Fruit fly (Drosophila melanogaster) whole organism, embryonic: ENCODE results near the gene Wdr62.

Experiments
- CG10565 ChIP-seq: fragments of 200-800 bp; sonication (Bioruptor generic); optimal IDR thresholded peaks from 3 replicates; lab custom pipeline; 2016; ENCODE audit warnings: missing biosample characterization, mild to moderate bottlenecking, missing genetic modification characterization
- CG12659 ChIP-seq: fragments of 200-800 bp; sonication (Bioruptor generic); optimal IDR thresholded peaks from 3 replicates; lab custom pipeline; 2017; ENCODE audit warnings: mild to moderate bottlenecking, missing biosample characterization, missing genetic modification reagents, missing genetic modification characterization
- CG13894 ChIP-seq: fragments of 200-800 bp; sonication (Bioruptor generic); optimal IDR thresholded peaks from 3 replicates; lab custom pipeline; 2018; ENCODE audit warnings: missing biosample characterization, mild to moderate bottlenecking, missing genetic modification characterization, moderate library complexity
- CG14860 ChIP-seq: fragments of 200-800 bp; sonication (Bioruptor generic); IDR thresholded peaks from 3 replicates; pipeline ENCODE4 v1.3.6; 2022; ENCODE audit warnings: missing biosample characterization, missing genetic modification characterization; ENCODE audit not compliant: partially characterized antibody
- CG15269 ChIP-seq: fragments of 200-800 bp; sonication (Bioruptor generic); optimal IDR thresholded peaks from 2 replicates; lab custom pipeline; 2018; ENCODE audit warnings: missing biosample characterization, mild to moderate bottlenecking, missing genetic modification characterization, moderate library complexity
- CG1602 ChIP-seq: fragments of 200-800 bp; sonication (Bioruptor generic); optimal IDR thresholded peaks from 3 replicates; lab custom pipeline; 2016; ENCODE audit warnings: missing biosample characterization, missing genetic modification characterization
- CG17361 ChIP-seq: fragments of 200-800 bp; sonication (Bioruptor generic); IDR thresholded peaks from 3 replicates; pipeline ENCODE4 v1.3.6; 2022; ENCODE audit warnings: missing biosample characterization, missing genetic modification characterization
- CG18599 ChIP-seq: fragments of 200-800 bp; sonication (Bioruptor generic); optimal IDR thresholded peaks from 3 replicates; lab custom pipeline; 2017; ENCODE audit warnings: missing biosample characterization, missing genetic modification characterization, mild to moderate bottlenecking, moderate library complexity, missing genetic modification reagents
- CG2712 ChIP-seq: fragments of 200-800 bp; optimal IDR thresholded peaks from 3 replicates; lab custom pipeline; 2019; ENCODE audit warnings: missing biosample characterization, mild to moderate bottlenecking, missing genetic modification characterization, moderate library complexity
- CG32767 ChIP-seq: fragments of 200-800 bp; sonication (Bioruptor generic); IDR thresholded peaks from 2 replicates; pipeline ENCODE4 v1.3.6; 2022; ENCODE audit warnings: missing biosample characterization, missing genetic modification characterization
- CG3281 ChIP-seq: fragments of 200-800 bp; sonication (Bioruptor generic); optimal IDR thresholded peaks from 3 replicates; lab custom pipeline; 2017; ENCODE audit warnings: missing biosample characterization, mild to moderate bottlenecking, missing genetic modification characterization
- CG3726 ChIP-seq: fragments of 200-800 bp; sonication (Bioruptor generic); IDR thresholded peaks from 3 replicates; pipeline ENCODE4, ENCODE4 v1.3.6; 2022; ENCODE audit warnings: missing biosample characterization, missing genetic modification characterization
- CG4328 ChIP-seq: fragments of 200-800 bp; sonication (Bioruptor generic); optimal IDR thresholded peaks from 3 replicates; lab custom pipeline; 2017; ENCODE audit warnings: missing biosample characterization, missing genetic modification reagents, missing genetic modification characterization
- CG5180 ChIP-seq: fragments of 200-800 bp; sonication (Bioruptor generic); optimal IDR thresholded peaks from 3 replicates; lab custom pipeline; 2017; ENCODE audit warnings: missing biosample characterization, missing genetic modification characterization, mild to moderate bottlenecking, moderate library complexity, missing genetic modification reagents
- CG6854 ChIP-seq: fragments of 200-800 bp; sonication (Bioruptor generic); optimal IDR thresholded peaks from 3 replicates; lab custom pipeline; 2017; ENCODE audit warnings: missing biosample characterization, mild to moderate bottlenecking, missing genetic modification characterization
- CG7357 ChIP-seq: fragments of 200-800 bp; sonication (Bioruptor generic); IDR thresholded peaks from 3 replicates; pipeline ENCODE4 v1.3.6; 2022; ENCODE audit warnings: missing biosample characterization, missing genetic modification characterization
- CG7987 ChIP-seq: fragments of 200-800 bp; sonication (Bioruptor generic); optimal IDR thresholded peaks from 2 replicates; lab custom pipeline; 2018; ENCODE audit warnings: missing biosample characterization, mild to moderate bottlenecking, missing genetic modification characterization, moderate library complexity
- CG8290 ChIP-seq, 3 experiments: fragments of 200-800 bp; sonication (Bioruptor generic); optimal IDR thresholded peaks; 2 replicates each; lab custom pipeline; 2016 to 2019; ENCODE audit warnings: missing biosample characterization in 3 of 3, missing genetic modification characterization in 3 of 3, mild to moderate bottlenecking in 2 of 3, moderate library complexity in 1 of 3
- CG8765 ChIP-seq: fragments of 200-800 bp; sonication (Bioruptor generic); IDR thresholded peaks from 2 replicates; pipeline ENCODE4 v1.3.6; 2022; ENCODE audit warnings: missing biosample characterization, missing genetic modification characterization
- CG9437 ChIP-seq: fragments of 200-800 bp; sonication (Bioruptor generic); optimal IDR thresholded peaks from 2 replicates; lab custom pipeline; 2018; ENCODE audit warnings: missing biosample characterization, mild to moderate bottlenecking, missing genetic modification characterization
- CG9876 ChIP-seq: fragments of 200-800 bp; sonication (Bioruptor generic); optimal IDR thresholded peaks from 2 replicates; lab custom pipeline; 2016; ENCODE audit warnings: missing biosample characterization, missing genetic modification characterization
- Camta ChIP-seq: fragments of 200-800 bp; sonication (Bioruptor generic); optimal IDR thresholded peaks from 2 replicates; lab custom pipeline; 2016; ENCODE audit warnings: missing biosample characterization, missing genetic modification characterization
- Doc2 ChIP-seq: fragments of 200-800 bp; sonication (Bioruptor generic); IDR thresholded peaks from 2 replicates; pipeline ENCODE4 v1.3.6; 2022; ENCODE audit warnings: missing biosample characterization, missing genetic modification characterization
- Fer1 ChIP-seq: fragments of 200-800 bp; sonication (Bioruptor generic); optimal IDR thresholded peaks from 2 replicates; lab custom pipeline; 2017; ENCODE audit warnings: missing biosample characterization, mild to moderate bottlenecking, missing genetic modification characterization
- GATAe ChIP-seq: fragments of 200-800 bp; sonication (Bioruptor generic); conservative IDR thresholded peaks from 2 replicates; pipeline ENCODE4 v1.3.6; 2022; ENCODE audit warnings: missing biosample characterization, missing genetic modification characterization
- H2.0 ChIP-seq: fragments of 200-800 bp; sonication (Bioruptor generic); IDR thresholded peaks from 2 replicates; pipeline ENCODE4 v1.3.6; 2022; ENCODE audit warnings: missing biosample characterization, missing genetic modification characterization
- Hmx ChIP-seq: fragments of 200-800 bp; sonication (Bioruptor generic); optimal IDR thresholded peaks from 2 replicates; lab custom pipeline; 2016; ENCODE audit warnings: missing biosample characterization, missing genetic modification characterization
- Jarid2 ChIP-seq: fragments of 200-800 bp; sonication (Bioruptor generic); optimal IDR thresholded peaks from 3 replicates; lab custom pipeline; 2017; ENCODE audit warnings: mild to moderate bottlenecking, missing biosample characterization, missing genetic modification reagents, missing genetic modification characterization
- Meics ChIP-seq: fragments of 200-800 bp; sonication (Bioruptor generic); optimal IDR thresholded peaks from 2 replicates; lab custom pipeline; 2017; ENCODE audit warnings: missing biosample characterization, mild to moderate bottlenecking, missing genetic modification characterization
- Mes4 ChIP-seq: fragments of 200-800 bp; sonication (Bioruptor generic); optimal IDR thresholded peaks from 2 replicates; lab custom pipeline; 2016; ENCODE audit warnings: missing biosample characterization, missing genetic modification characterization
- Myb ChIP-seq: fragments of 200-800 bp; sonication (Bioruptor generic); optimal IDR thresholded peaks from 2 replicates; lab custom pipeline; 2016; ENCODE audit warnings: missing biosample characterization, missing genetic modification characterization
- NfI ChIP-seq: fragments of 200-800 bp; sonication (Bioruptor generic); optimal IDR thresholded peaks from 3 replicates; lab custom pipeline; 2018; ENCODE audit warnings: missing biosample characterization, mild to moderate bottlenecking, missing genetic modification characterization, moderate library complexity
- Ravus ChIP-seq: fragments of 200-800 bp; sonication (Bioruptor generic); IDR thresholded peaks from 2 replicates; pipeline ENCODE4 v1.3.6; 2022; ENCODE audit warnings: missing biosample characterization, missing genetic modification characterization
- Vsx1 ChIP-seq: fragments of 200-800 bp; sonication (Bioruptor generic); optimal IDR thresholded peaks from 2 replicates; lab custom pipeline; 2017; ENCODE audit warnings: missing biosample characterization, mild to moderate bottlenecking, missing genetic modification characterization, missing genetic modification reagents
- abd-A ChIP-seq: fragments of 200-800 bp; sonication (Bioruptor generic); optimal IDR thresholded peaks from 3 replicates; lab custom pipeline; 2019; ENCODE audit warnings: missing biosample characterization, mild to moderate bottlenecking, missing genetic modification characterization, moderate library complexity
- ap ChIP-seq: fragments of 200-800 bp; sonication (Bioruptor generic); IDR thresholded peaks from 2 replicates; pipeline ENCODE4 v1.3.6; 2022; ENCODE audit warnings: missing biosample characterization, missing genetic modification characterization
- dati ChIP-seq: fragments of 200-800 bp; sonication (Bioruptor generic); IDR thresholded peaks from 2 replicates; pipeline ENCODE4 v1.3.6; 2022; ENCODE audit warnings: missing biosample characterization, missing genetic modification characterization
- eve ChIP-seq, 2 experiments: fragments of >200 bp; optimal IDR thresholded peaks; 2 replicates each; lab custom pipeline; 2017; ENCODE audit warnings: missing biosample characterization in 2 of 2, missing genetic modification characterization in 2 of 2
- exex ChIP-seq: fragments of 200-800 bp; sonication (Bioruptor generic); optimal IDR thresholded peaks from 4 replicates; lab custom pipeline; 2018; ENCODE audit warnings: missing biosample characterization, mild to moderate bottlenecking, missing genetic modification characterization, moderate library complexity
- ftz-f1 ChIP-seq: fragments of 200-800 bp; sonication (Bioruptor generic); optimal IDR thresholded peaks from 2 replicates; lab custom pipeline; 2016; ENCODE audit warnings: missing biosample characterization, missing genetic modification characterization
- hth ChIP-seq: fragments of >200 bp; optimal IDR thresholded peaks from 2 replicates; lab custom pipeline; 2017; ENCODE audit warnings: inconsistent platforms
- mirr ChIP-seq: fragments of 200-800 bp; sonication (Bioruptor generic); optimal IDR thresholded peaks from 3 replicates; lab custom pipeline; 2018; ENCODE audit warnings: missing biosample characterization, mild to moderate bottlenecking, missing genetic modification characterization
- mld ChIP-seq: fragments of 200-800 bp; sonication (Bioruptor generic); IDR thresholded peaks from 3 replicates; pipeline ENCODE4 v1.3.6; 2022; ENCODE audit warnings: missing biosample characterization, missing genetic modification characterization; ENCODE audit not compliant: partially characterized antibody
- pan ChIP-seq, 4 experiments: fragments of >200 bp in 3 of 4; fragments of 200-800 bp in 1 of 4; sonication (Bioruptor generic) in 1 of 4; optimal IDR thresholded peaks in 3 of 4; IDR thresholded peaks in 1 of 4; 2 replicates each; pipeline versions ENCODE4 v1.3.6 to Lab custom; 2017 to 2022; ENCODE audit warnings: missing biosample characterization in 2 of 4, missing genetic modification characterization in 2 of 4, mixed read lengths in 1 of 4
- pnt ChIP-seq: fragments of 200-800 bp; sonication (Bioruptor generic); optimal IDR thresholded peaks from 3 replicates; lab custom pipeline; 2016; ENCODE audit warnings: missing biosample characterization, missing genetic modification characterization
- repo ChIP-seq: fragments of 200-800 bp; sonication (Bioruptor generic); optimal IDR thresholded peaks from 2 replicates; lab custom pipeline; 2016; ENCODE audit warnings: missing biosample characterization, missing genetic modification characterization
- slou ChIP-seq: fragments of 200-800 bp; sonication (Bioruptor generic); optimal IDR thresholded peaks from 3 replicates; lab custom pipeline; 2016; ENCODE audit warnings: missing biosample characterization, missing genetic modification characterization
- stc ChIP-seq: fragments of 200-800 bp; sonication (Bioruptor generic); IDR thresholded peaks from 2 replicates; pipeline ENCODE4 v1.3.6; 2022; ENCODE audit warnings: missing biosample characterization, missing genetic modification characterization
- tgo ChIP-seq: fragments of 200-800 bp; sonication (Bioruptor generic); IDR thresholded peaks from 3 replicates; pipeline ENCODE4 v1.3.6; 2022; ENCODE audit warnings: missing biosample characterization, missing genetic modification characterization
- tx ChIP-seq: fragments of 200-800 bp; sonication (Bioruptor generic); optimal IDR thresholded peaks from 2 replicates; lab custom pipeline; 2016; ENCODE audit warnings: missing biosample characterization, missing genetic modification characterization
- unc-4 ChIP-seq: fragments of 200-800 bp; sonication (Bioruptor generic); IDR thresholded peaks from 2 replicates; pipeline ENCODE4 v1.3.6; 2022; ENCODE audit warnings: missing biosample characterization, missing genetic modification characterization; ENCODE audit not compliant: partially characterized antibody

The Wdr62 gene

dm6 chr2L:1909681-1910080 is 25.3 kb downstream of the Wdr62 start (continued):
- TF ChIP-seq ftz-f1 (GFP tag; lab: Kevin White, UChicago) (peak; percentile 91), NfI (no peak), pan (optimal IDR thresholded peaks at IDR 0.05; lab: Kevin White, UChicago) (no peak), pan (GFP tag; optimal IDR thresholded peaks at IDR 0.05 in 1 of 2, IDR thresholded peaks at IDR 0.05 in 1 of 2) (no peak), CG18599 (GFP tag; lab: Kevin White, UChicago) (no peak), Doc2 (GFP tag; lab: Robert Waterston, UW) (no peak), CG9876 (no peak), CG8290 (GFP tag; optimal IDR thresholded peaks at IDR 0.05; lab: Kevin White, UChicago) (peak; percentile 59), CG8290 (tag; optimal IDR thresholded peaks at IDR 0.05; lab: Kevin White, UChicago) (peak in 1 of 2 experiments; percentile 65), Vsx1 (GFP tag; lab: Kevin White, UChicago) (no peak), dati (no peak), CG7357 (GFP tag; lab: Robert Waterston, UW) (no peak), Camta (no peak), CG6854 (no peak), Myb (GFP tag; lab: Kevin White, UChicago) (peak; percentile 31), hth (no peak), CG1602 (no peak), pnt (GFP tag; lab: Kevin White, UChicago) (no peak), Hmx (GFP tag; lab: Kevin White, UChicago) (no peak), tgo (GFP tag; lab: Robert Waterston, UW) (no peak), CG3281 (GFP tag; lab: Kevin White, UChicago) (no peak), Ravus (GFP tag; lab: Robert Waterston, UW) (no peak), CG5180 (no peak), H2.0 (no peak), CG12659 (GFP tag; lab: Kevin White, UChicago) (peak; percentile 2), mirr (GFP tag; lab: Kevin White, UChicago) (no peak), tx (no peak), stc (0 out of 2 replicates have a peak, but pooled peaks have one; percentile 21), CG32767 (GFP tag; lab: Robert Waterston, UW) (no peak), abd-A (tag; lab: Kevin White, UChicago) (no peak), Jarid2 (no peak), eve (GFP tag; optimal IDR thresholded peaks at IDR 0.05; lab: Kevin White, UChicago) (no peak), CG2712 (tag; lab: Kevin White, UChicago) (peak; percentile 34), unc-4 (GFP tag; lab: Robert Waterston, UW) (no peak), CG8765 (no peak), CG4328 (GFP tag; lab: Kevin White, UChicago) (no peak), repo (GFP tag; lab: Kevin White, UChicago) (no peak), ap (no peak), Mes4 (GFP tag; lab: Kevin White, UChicago) (no peak), mld (no peak), CG15269 (tag; lab: Kevin White, UChicago) (no peak), CG7987 (no peak), slou (GFP tag; lab: Kevin White, UChicago) (no peak), CG3726 (GFP tag; lab: Robert Waterston, UW) (no peak), GATAe (no peak), CG13894 (tag; lab: Kevin White, UChicago) (no peak), Fer1 (GFP tag; lab: Kevin White, UChicago) (no peak), Meics (GFP tag; lab: Kevin White, UChicago) (no peak), CG9437 (GFP tag; lab: Kevin White, UChicago) (no peak), CG17361 (GFP tag; lab: Robert Waterston, UW) (no peak), CG14860 (GFP tag; lab: Robert Waterston, UW) (no peak), exex (tag; lab: Kevin White, UChicago) (no peak), CG10565 (GFP tag; lab: Kevin White, UChicago) (no peak)
